Worm (Caenorhabditis elegans): ENCODE data around the gene snn-1.

DNA sequence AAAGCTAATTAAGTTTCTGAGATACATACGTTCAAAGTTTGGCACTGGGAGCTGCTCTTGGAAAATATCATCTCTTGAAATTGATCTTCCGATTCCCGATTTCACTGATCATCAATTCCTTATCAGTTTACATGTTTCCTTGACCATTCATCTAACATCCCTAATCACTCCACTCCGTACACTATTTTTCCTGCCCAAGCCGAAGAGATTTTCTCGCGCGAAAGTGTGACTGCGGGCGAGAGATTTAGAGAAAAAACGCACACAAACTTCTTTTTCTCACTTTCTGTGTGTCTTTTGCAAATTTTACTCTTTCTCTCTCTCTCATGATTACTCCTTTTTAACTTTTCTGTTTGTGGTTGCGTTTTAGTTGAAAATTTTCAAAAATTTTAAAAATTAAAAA is 22.2 kb upstream of the snn-1 start:
- TF ChIP-seq F49E8.2 (tag; optimal IDR thresholded peaks at IDR 0.05; ENCODE audit: insufficient read depth) (no peak), nhr-120 (GFP tag; IDR thresholded peaks at IDR 0.05) (no peak), B0035.1 (tag; optimal IDR thresholded peaks at IDR 0.05) (no peak), pha-4 (tag; optimal IDR thresholded peaks at IDR 0.05) (no peak), ama-1 (optimal IDR thresholded peaks at IDR 0.05) (no peak), ama-1 (GFP tag; optimal IDR thresholded peaks at IDR 0.05) (no peak), dpff-1 (tag; optimal IDR thresholded peaks at IDR 0.05) (no peak)
